Worm (Caenorhabditis elegans) whole organism, L4 larva: ENCODE measurements around the gene F44B9.10.

ENCODE experiments used
- ceh-82 ChIP-seq: sonication (generic microtip); optimal IDR thresholded peaks from 2 replicates; lab custom pipeline; 2017; ENCODE audit warnings: missing biosample characterization, missing genetic modification characterization
- lin-15B ChIP-seq: fragments of 150-350 bp; sonication (generic microtip); optimal IDR thresholded peaks from 3 replicates; lab custom pipeline; 2014; ENCODE audit warnings: missing biosample characterization, missing genetic modification characterization
- snpc-4 ChIP-seq: fragments of 150-350 bp; optimal IDR thresholded peaks from 2 replicates; lab custom pipeline; 2014; ENCODE audit warnings: missing biosample characterization, missing genetic modification characterization
- ztf-11 ChIP-seq: fragments of 150-350 bp; optimal IDR thresholded peaks from 2 replicates; lab custom pipeline; 2014; ENCODE audit warnings: missing biosample characterization, missing genetic modification characterization

DNA sequence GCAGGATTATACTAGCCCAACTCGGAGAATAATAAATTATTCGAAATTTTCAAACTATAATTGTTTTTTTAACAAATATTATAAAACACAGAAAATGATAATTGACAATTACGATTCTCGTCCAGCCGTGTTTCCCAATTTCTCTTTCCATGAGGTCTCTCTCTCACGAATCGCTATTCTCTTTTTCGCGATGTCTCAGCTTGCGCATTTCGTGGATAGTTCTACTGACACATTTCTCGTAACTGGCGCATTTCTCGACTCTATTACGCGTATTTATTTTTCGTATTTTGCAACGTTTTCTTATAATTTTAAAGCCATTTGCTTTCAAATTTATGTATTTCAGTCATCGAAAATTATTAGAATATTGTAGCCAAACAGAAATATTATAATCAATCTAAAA lies 10.3 kb upstream of the F44B9.10 start:
- TF ChIP-seq ztf-11 (tag; lab: Kevin White, UChicago) (no peak), lin-15B (tag; lab: Kevin White, UChicago) (peak; percentile 91), snpc-4 (tag; lab: Kevin White, UChicago) (no peak), ceh-82 (peak; percentile 28)
